Fruit fly (Drosophila melanogaster): ENCODE measurements around the gene cyc.

cyc gene

DNA sequence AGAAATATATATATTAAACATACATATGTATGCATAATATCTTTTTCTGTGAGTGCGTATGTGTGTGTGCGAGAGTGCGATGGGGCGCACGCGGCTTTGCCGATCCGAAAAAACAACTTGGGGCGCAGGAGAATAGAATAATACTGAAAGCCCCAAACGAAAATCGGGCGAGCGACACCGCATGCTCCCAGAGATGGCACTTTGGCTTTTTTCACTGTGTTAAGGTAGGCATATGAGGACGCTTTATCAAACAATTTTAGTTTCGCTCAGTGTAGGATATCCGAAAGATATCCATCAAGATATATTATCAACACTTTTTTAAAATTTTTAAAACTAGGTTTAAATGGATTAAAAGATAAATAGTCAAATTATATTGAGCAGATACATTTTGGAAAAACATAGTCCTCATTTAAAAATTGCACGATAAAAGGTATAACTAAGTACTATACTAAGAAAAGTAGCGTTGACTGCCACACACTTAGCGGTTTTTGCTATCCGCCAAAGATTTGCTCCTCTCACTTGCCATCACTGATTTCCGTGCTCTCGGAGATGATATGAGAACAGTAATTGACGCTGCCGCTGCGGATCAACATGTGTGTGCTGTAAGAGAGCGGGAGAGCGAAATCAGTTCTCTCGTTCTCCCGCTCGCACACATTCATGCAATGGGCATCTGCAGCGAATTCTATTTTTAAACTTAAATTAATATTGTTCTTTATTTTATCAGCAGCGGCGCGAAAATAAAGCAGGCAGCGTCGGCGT is 24.6 kb downstream of the cyc start (continued):
- TF ChIP-seq CG14014 (GFP tag; IDR thresholded peaks at IDR 0.05), result peak; percentile 42
- TF ChIP-seq vnd (GFP tag; IDR thresholded peaks at IDR 0.05; ENCODE audit: partially characterized antibody), result no peak
- TF ChIP-seq Hr51 (GFP tag; optimal IDR thresholded peaks at IDR 0.05), result peak; percentile 14 to 69
- TF ChIP-seq oc (tag; optimal IDR thresholded peaks at IDR 0.05), result no peak
- peak; percentile 21 for TF ChIP-seq CG4328 (GFP tag; optimal IDR thresholded peaks at IDR 0.05)
- TF ChIP-seq dmrt99B (tag; optimal IDR thresholded peaks at IDR 0.05), result peak; percentile 67
- TF ChIP-seq unpg (GFP tag; optimal IDR thresholded peaks at IDR 0.05), result peak; percentile 28
- TF ChIP-seq CG3838 (GFP tag; optimal IDR thresholded peaks at IDR 0.05), result peak; percentile 19
- no peak for TF ChIP-seq CG2202 (tag; optimal IDR thresholded peaks at IDR 0.05)
- peak; percentile 28 for TF ChIP-seq Bteb2 (GFP tag; optimal IDR thresholded peaks at IDR 0.05)
- peak; percentile 71 for TF ChIP-seq dmrt11E (tag; optimal IDR thresholded peaks at IDR 0.05)
- peak; percentile 56 for TF ChIP-seq Rfx (GFP tag; IDR thresholded peaks at IDR 0.05)
- peak in 1 of 2 experiments; percentile 17 for TF ChIP-seq crp (GFP tag; optimal IDR thresholded peaks at IDR 0.05)
- TF ChIP-seq Taf1 (GFP tag; IDR thresholded peaks at IDR 0.05), result peak; percentile 47; the same call in 1 of the 2 replicates
- peak; percentile 38 for TF ChIP-seq esg (GFP tag; conservative IDR thresholded peaks at IDR 0.05)
- TF ChIP-seq CG6765 (GFP tag; optimal IDR thresholded peaks at IDR 0.05), result peak; percentile 17
- no peak; the same call in 1 of the 2 replicates for TF ChIP-seq chm (GFP tag; IDR thresholded peaks at IDR 0.05)
- no peak for TF ChIP-seq sna (GFP tag; IDR thresholded peaks at IDR 0.05; ENCODE audit: partially characterized antibody)
- TF ChIP-seq tin (GFP tag; optimal IDR thresholded peaks at IDR 0.05), result peak; percentile 69
- TF ChIP-seq CG7357 (GFP tag; IDR thresholded peaks at IDR 0.05), result peak; percentile 51; the same call in 2 of the 3 replicates
- TF ChIP-seq Stat92E (GFP tag; optimal IDR thresholded peaks at IDR 0.05), result no peak
- no peak for TF ChIP-seq kni (GFP tag; optimal IDR thresholded peaks at IDR 0.05)
- TF ChIP-seq CG16815 (GFP tag; optimal IDR thresholded peaks at IDR 0.05), result peak; percentile 71
- TF ChIP-seq pan (optimal IDR thresholded peaks at IDR 0.05), result no peak
- no peak for TF ChIP-seq pan (GFP tag; optimal IDR thresholded peaks at IDR 0.05 in 1 of 2, IDR thresholded peaks at IDR 0.05 in 1 of 2)
- peak; percentile 16 for TF ChIP-seq HmgZ (tag; optimal IDR thresholded peaks at IDR 0.05)
- peak; percentile 10; the same call in 1 of the 2 replicates for TF ChIP-seq al (GFP tag; IDR thresholded peaks at IDR 0.05)
- TF ChIP-seq CG1233 (GFP tag; optimal IDR thresholded peaks at IDR 0.05), result peak; percentile 22
- TF ChIP-seq otp (GFP tag; IDR thresholded peaks at IDR 0.05), result 0 out of 3 replicates have a peak, but pooled peaks have one; percentile 37
- TF ChIP-seq CG4360 (GFP tag; IDR thresholded peaks at IDR 0.05), result 0 out of 2 replicates have a peak, but pooled peaks have one; percentile 22
- TF ChIP-seq unc-4 (GFP tag; IDR thresholded peaks at IDR 0.05; ENCODE audit: partially characterized antibody), result 0 out of 2 replicates have a peak, but pooled peaks have one; percentile 38
- TF ChIP-seq sima (GFP tag; optimal IDR thresholded peaks at IDR 0.05), result no peak
- no peak for TF ChIP-seq Doc3 (GFP tag; IDR thresholded peaks at IDR 0.05; ENCODE audit: partially characterized antibody)
- peak; percentile 65 for TF ChIP-seq CG9215 (GFP tag; IDR thresholded peaks at IDR 0.05)
- peak; percentile 99 for TF ChIP-seq Sry-β (GFP tag; optimal IDR thresholded peaks at IDR 0.05)
- TF ChIP-seq Oaz (GFP tag; IDR thresholded peaks at IDR 0.05), result no peak
- peak; percentile 64 for TF ChIP-seq CG12155 (GFP tag; optimal IDR thresholded peaks at IDR 0.05)
- TF ChIP-seq CG7271 (tag; optimal IDR thresholded peaks at IDR 0.05), result no peak
- TF ChIP-seq CG10321 (GFP tag; IDR thresholded peaks at IDR 0.05), result no peak
- TF ChIP-seq Hsf (GFP tag; optimal IDR thresholded peaks at IDR 0.05), result peak; percentile 65
- peak; percentile 46 for TF ChIP-seq CG1602 (GFP tag; optimal IDR thresholded peaks at IDR 0.05)
